Worm (Caenorhabditis elegans) whole organism, L4 larva: ENCODE data around the gene nlp-28.

Source experiments
- D1046.2 ChIP-seq: fragments of 200-800 bp; sonication (Bioruptor generic); IDR thresholded peaks from 2 replicates; pipeline ENCODE4 v1.3.6; 2022; ENCODE audit warnings: missing genetic modification characterization, missing compliant biosample characterization
- F10B5.3 ChIP-seq: sonication (generic microtip); optimal IDR thresholded peaks from 2 replicates; lab custom pipeline; 2016; ENCODE audit warnings: mild to moderate bottlenecking, missing genetic modification characterization, missing compliant biosample characterization
- F26F4.8 ChIP-seq: fragments of 200-800 bp; sonication (Bioruptor generic); conservative IDR thresholded peaks from 2 replicates; pipeline ENCODE4 v1.3.6; 2022; ENCODE audit warnings: missing genetic modification characterization, missing compliant biosample characterization
- F44E2.7 ChIP-seq: fragments of 200-800 bp; sonication (Bioruptor generic); IDR thresholded peaks from 2 replicates; pipeline ENCODE4 v2.1.2; 2022; ENCODE audit warnings: missing genetic modification characterization, missing compliant biosample characterization
- T20F7.1 ChIP-seq: fragments of 200-800 bp; sonication (Bioruptor generic); optimal IDR thresholded peaks from 2 replicates; lab custom pipeline; 2018; ENCODE audit warnings: mild to moderate bottlenecking, missing genetic modification characterization, missing compliant biosample characterization
- T26A8.4 ChIP-seq: fragments of 200-800 bp; sonication (Bioruptor generic); IDR thresholded peaks from 2 replicates; pipeline ENCODE4 v1.3.6; 2022; ENCODE audit warnings: missing genetic modification characterization, missing compliant biosample characterization
- aha-1 ChIP-seq: fragments of 150-350 bp; peaks from one replicate; lab custom pipeline; 2014; ENCODE audit warnings: missing biosample characterization, missing genetic modification characterization
- ceh-20 ChIP-seq: fragments of 200-800 bp; sonication (Bioruptor generic); IDR thresholded peaks from 2 replicates; pipeline ENCODE4 v1.3.6; 2022; ENCODE audit warnings: missing genetic modification reagents, missing genetic modification characterization, missing compliant biosample characterization
- ceh-32 ChIP-seq: sonication (generic microtip); optimal IDR thresholded peaks from 2 replicates; lab custom pipeline; 2016; ENCODE audit warnings: mild to moderate bottlenecking, missing genetic modification characterization, missing compliant biosample characterization; ENCODE audit not compliant: poor library complexity
- ceh-82 ChIP-seq: sonication (generic microtip); optimal IDR thresholded peaks from 2 replicates; lab custom pipeline; 2017; ENCODE audit warnings: missing biosample characterization, missing genetic modification characterization
- ces-1 ChIP-seq: fragments of 150-350 bp; sonication (generic microtip); optimal IDR thresholded peaks from 4 replicates; lab custom pipeline; 2014; ENCODE audit warnings: missing biosample characterization, missing genetic modification reagents, missing genetic modification characterization
- daf-16 ChIP-seq, 3 experiments: sonication (generic microtip); optimal IDR thresholded peaks; 2 replicates each; lab custom pipeline; 2016 to 2017; ENCODE audit warnings: missing genetic modification characterization in 3 of 3, missing genetic modification reagents in 3 of 3, mild to moderate bottlenecking in 2 of 3, missing compliant biosample characterization in 2 of 3, missing biosample characterization in 1 of 3, moderate library complexity in 1 of 3
- dmd-6 ChIP-seq: fragments of 200-800 bp; sonication (Bioruptor generic); IDR thresholded peaks from 2 replicates; pipeline ENCODE4 v1.3.6; 2022; ENCODE audit warnings: missing genetic modification reagents, missing genetic modification characterization, missing compliant biosample characterization
- dmd-8 ChIP-seq: fragments of 200-800 bp; sonication (Bioruptor generic); IDR thresholded peaks from 2 replicates; pipeline ENCODE4 v1.3.6; 2022; ENCODE audit warnings: missing genetic modification characterization, missing compliant biosample characterization
- dpl-1 ChIP-seq: fragments of 150-350 bp; optimal IDR thresholded peaks from 2 replicates; lab custom pipeline; 2014; ENCODE audit warnings: missing biosample characterization, missing genetic modification reagents, missing genetic modification characterization
- duxl-1 ChIP-seq: sonication (generic microtip); optimal IDR thresholded peaks from 2 replicates; lab custom pipeline; 2016; ENCODE audit warnings: mild to moderate bottlenecking, missing genetic modification characterization, moderate library complexity, missing compliant biosample characterization; ENCODE audit not compliant: poor library complexity
- egl-27 ChIP-seq: sonication (generic microtip); optimal IDR thresholded peaks from 3 replicates; lab custom pipeline; 2017; ENCODE audit warnings: missing biosample characterization, missing genetic modification reagents, missing genetic modification characterization
- fkh-10 ChIP-seq: fragments of 150-350 bp; optimal IDR thresholded peaks from 2 replicates; lab custom pipeline; 2014; ENCODE audit warnings: missing biosample characterization, missing genetic modification reagents, missing genetic modification characterization
- hif-1 ChIP-seq, 2 experiments: sonication (generic microtip); optimal IDR thresholded peaks; 2 replicates each; lab custom pipeline; 2016 to 2017; ENCODE audit warnings: missing compliant biosample characterization in 2 of 2, missing genetic modification characterization in 2 of 2, missing genetic modification reagents in 2 of 2, missing genotype in 2 of 2, mild to moderate bottlenecking in 1 of 2
- hlh-30 ChIP-seq: sonication (generic microtip); optimal IDR thresholded peaks from 2 replicates; lab custom pipeline; 2017; ENCODE audit warnings: antibody characterized with exemption, mild to moderate bottlenecking, missing genetic modification characterization, missing compliant biosample characterization; ENCODE audit not compliant: insufficient read depth
- jun-1 ChIP-seq: fragments of 150-350 bp; optimal IDR thresholded peaks from 2 replicates; lab custom pipeline; 2014; ENCODE audit warnings: missing biosample characterization, missing genetic modification reagents, missing genetic modification characterization
- lin-1 ChIP-seq: fragments of 200-800 bp; sonication (Bioruptor generic); IDR thresholded peaks from 2 replicates; pipeline ENCODE4 v1.3.6; 2022; ENCODE audit warnings: missing genetic modification reagents, missing genetic modification characterization, missing compliant biosample characterization
- lin-29 ChIP-seq: fragments of 200-800 bp; sonication (Bioruptor generic); IDR thresholded peaks from 2 replicates; pipeline ENCODE4 v1.3.6; 2022; ENCODE audit warnings: missing genetic modification reagents, missing genetic modification characterization, missing compliant biosample characterization
- lin-38 ChIP-seq: fragments of 200-800 bp; sonication (Bioruptor generic); IDR thresholded peaks from 2 replicates; pipeline ENCODE4 v1.3.6; 2022; ENCODE audit warnings: missing genetic modification reagents, missing genetic modification characterization, missing compliant biosample characterization
- lir-3 ChIP-seq: sonication (generic microtip); optimal IDR thresholded peaks from 2 replicates; lab custom pipeline; 2016; ENCODE audit warnings: mild to moderate bottlenecking, missing genetic modification characterization, missing compliant biosample characterization
- madf-5 ChIP-seq, 2 experiments: fragments of 200-800 bp; sonication (Bioruptor generic); IDR thresholded peaks; 2 replicates each; pipeline ENCODE4 v1.3.6; 2022; ENCODE audit warnings: missing compliant biosample characterization in 2 of 2, missing genetic modification characterization in 2 of 2
- madf-9 ChIP-seq: fragments of 200-800 bp; sonication (Bioruptor generic); conservative IDR thresholded peaks from 2 replicates; pipeline ENCODE4 v1.3.6; 2022; ENCODE audit warnings: missing genetic modification reagents, missing genetic modification characterization, missing compliant biosample characterization
- mdt-29 ChIP-seq: fragments of 200-800 bp; sonication (Bioruptor generic); IDR thresholded peaks from 2 replicates; pipeline ENCODE4 v1.3.6; 2022; ENCODE audit warnings: missing genetic modification reagents, missing genetic modification characterization, missing compliant biosample characterization
- mes-2 ChIP-seq: sonication (generic microtip); optimal IDR thresholded peaks from 2 replicates; lab custom pipeline; 2016; ENCODE audit warnings: missing genotype, mild to moderate bottlenecking, missing genetic modification characterization, missing compliant biosample characterization; ENCODE audit not compliant: poor library complexity, severe bottlenecking
- nhr-11 ChIP-seq: fragments of 150-350 bp; optimal IDR thresholded peaks from 2 replicates; lab custom pipeline; 2014; ENCODE audit warnings: missing biosample characterization, missing genetic modification characterization
- nhr-28 ChIP-seq: fragments of 150-350 bp; optimal IDR thresholded peaks from 2 replicates; lab custom pipeline; 2014; ENCODE audit warnings: missing biosample characterization, missing genetic modification characterization
- nhr-41 ChIP-seq: fragments of 200-800 bp; sonication (Bioruptor generic); IDR thresholded peaks from 2 replicates; pipeline ENCODE4 v1.3.6; 2022; ENCODE audit warnings: missing genetic modification reagents, missing genetic modification characterization, missing compliant biosample characterization
- nhr-42 ChIP-seq: fragments of 200-800 bp; sonication (Bioruptor generic); IDR thresholded peaks from 2 replicates; pipeline ENCODE4 v1.3.6; 2022; ENCODE audit warnings: missing genetic modification characterization, missing compliant biosample characterization
- nhr-6 ChIP-seq: fragments of 150-350 bp; optimal IDR thresholded peaks from 2 replicates; lab custom pipeline; 2014; ENCODE audit warnings: missing biosample characterization, missing genetic modification characterization
- nhr-76 ChIP-seq: fragments of 150-350 bp; optimal IDR thresholded peaks from 2 replicates; lab custom pipeline; 2014; ENCODE audit warnings: missing biosample characterization, missing genetic modification characterization
- nhr-77 ChIP-seq: fragments of 150-350 bp; optimal IDR thresholded peaks from 2 replicates; lab custom pipeline; 2014; ENCODE audit warnings: missing biosample characterization, missing genetic modification characterization
- php-3 ChIP-seq: fragments of 200-800 bp; sonication (Bioruptor generic); IDR thresholded peaks from 2 replicates; pipeline ENCODE4 v1.3.6; 2022; ENCODE audit warnings: missing genetic modification reagents, missing genetic modification characterization, missing compliant biosample characterization
- pqm-1 ChIP-seq: sonication (generic microtip); optimal IDR thresholded peaks from 2 replicates; lab custom pipeline; 2017; ENCODE audit warnings: missing biosample characterization, missing genetic modification characterization
- snpc-4 ChIP-seq: fragments of 150-350 bp; optimal IDR thresholded peaks from 2 replicates; lab custom pipeline; 2014; ENCODE audit warnings: missing biosample characterization, missing genetic modification characterization
- spr-1 ChIP-seq: sonication (generic microtip); optimal IDR thresholded peaks from 2 replicates; lab custom pipeline; 2016; ENCODE audit warnings: mild to moderate bottlenecking, missing genetic modification characterization, missing compliant biosample characterization
- tra-1 ChIP-seq: fragments of 200-800 bp; sonication (Bioruptor generic); IDR thresholded peaks from 2 replicates; pipeline ENCODE4 v1.3.6; 2022; ENCODE audit warnings: missing genetic modification reagents, missing genetic modification characterization, missing compliant biosample characterization
- unc-130 ChIP-seq: sonication (generic microtip); optimal IDR thresholded peaks from 2 replicates; lab custom pipeline; 2016; ENCODE audit warnings: missing genetic modification reagents, missing genetic modification characterization, missing compliant biosample characterization
- unc-39 ChIP-seq: sonication (generic microtip); optimal IDR thresholded peaks from 2 replicates; lab custom pipeline; 2017; ENCODE audit warnings: missing biosample characterization, missing genetic modification characterization
- zfp-3 ChIP-seq: fragments of 200-800 bp; sonication (Bioruptor generic); conservative IDR thresholded peaks from 2 replicates; pipeline ENCODE4 v1.3.6; 2022; ENCODE audit warnings: missing genetic modification reagents, missing genetic modification characterization, missing compliant biosample characterization
- zip-2 ChIP-seq: fragments of 150-350 bp; optimal IDR thresholded peaks from 2 replicates; lab custom pipeline; 2014; ENCODE audit warnings: missing biosample characterization, missing genetic modification characterization
- ztf-7 ChIP-seq: fragments of 150-350 bp; optimal IDR thresholded peaks from 2 replicates; lab custom pipeline; 2014; ENCODE audit warnings: missing biosample characterization, missing genetic modification characterization

Gene nlp-28

DNA sequence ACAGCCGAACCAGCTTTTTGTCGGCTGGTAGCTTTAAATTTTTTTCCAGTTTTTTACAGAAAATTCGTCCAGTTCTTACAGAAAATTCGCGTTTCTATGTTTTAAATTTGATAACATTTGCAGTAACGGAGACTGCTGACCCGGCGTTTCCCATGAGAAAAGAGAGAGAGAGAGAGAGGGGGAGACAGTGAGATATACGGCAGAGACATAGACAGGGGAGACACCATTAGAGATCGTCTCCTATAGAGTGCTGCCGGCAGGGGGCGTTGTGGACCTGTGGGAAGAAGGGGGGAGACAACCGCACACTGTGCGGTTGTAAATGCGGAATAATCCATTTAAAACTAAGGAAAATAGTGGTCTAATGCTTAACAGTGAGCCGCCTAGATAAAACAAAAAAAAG lies 41.9 kb downstream of the nlp-28 start:
- no peak for TF ChIP-seq T26A8.4 (GFP tag; lab: Robert Waterston, UW)
- TF ChIP-seq php-3 (GFP tag; lab: Robert Waterston, UW) = no peak
- peak; percentile 1 for TF ChIP-seq nhr-28
- peak; percentile 31 for TF ChIP-seq aha-1 (tag; lab: Kevin White, UChicago)
- no peak for TF ChIP-seq fkh-10 (GFP tag; lab: Kevin White, UChicago)
- no peak for TF ChIP-seq dpl-1 (GFP tag; lab: Kevin White, UChicago)
- peak; percentile 54 for TF ChIP-seq duxl-1
- no peak for TF ChIP-seq madf-5 (GFP tag; IDR thresholded peaks at IDR 0.05; lab: Robert Waterston, UW)
- peak; percentile 31 for TF ChIP-seq hlh-30 (tag; lab: Kevin White, UChicago)
- TF ChIP-seq mes-2 (tag; lab: Kevin White, UChicago) = peak; percentile 31
- TF ChIP-seq, all 104 proteins: peak for 5

DNA sequence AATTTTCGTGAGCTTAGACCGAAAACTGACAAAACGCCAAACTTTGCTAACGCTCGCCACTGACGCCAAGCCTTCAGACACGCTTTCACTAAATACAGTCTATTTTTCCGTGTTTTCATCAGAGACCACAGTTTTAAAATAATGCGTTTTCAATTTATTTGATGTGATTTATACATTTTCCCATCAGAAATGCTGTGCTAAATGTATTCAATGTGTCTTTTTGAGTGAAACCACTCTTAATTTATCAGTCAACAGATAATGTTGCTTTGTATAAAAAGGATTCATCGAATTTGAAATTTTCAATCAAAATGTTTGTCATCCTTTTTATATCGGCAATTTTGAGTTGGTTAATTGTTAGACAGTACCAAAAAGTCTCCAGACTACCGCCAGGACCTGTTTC lies 43.6 kb downstream of the nlp-28 start, which contains the start of gene cyp-35A4:
Gene cyp-35A4 (plus strand): TSS at position 301 of the 400 bp plus-strand sequence.
- TF ChIP-seq F44E2.7 (GFP tag; lab: Robert Waterston, UW) (no peak), ceh-82 (tag; lab: Kevin White, UChicago) (no peak), dmd-8 (no peak), aha-1 (tag; lab: Kevin White, UChicago) (no peak), mes-2 (tag; lab: Kevin White, UChicago) (no peak), jun-1 (tag; lab: Kevin White, UChicago) (no peak), dpl-1 (GFP tag; lab: Kevin White, UChicago) (no peak), lin-38 (GFP tag; lab: Robert Waterston, UW) (no peak), ztf-7 (tag; lab: Kevin White, UChicago) (no peak), nhr-77 (tag; lab: Kevin White, UChicago) (no peak), nhr-41 (GFP tag; lab: Robert Waterston, UW) (no peak), snpc-4 (tag; lab: Kevin White, UChicago) (no peak), T26A8.4 (GFP tag; lab: Robert Waterston, UW) (no peak), spr-1 (tag; lab: Kevin White, UChicago) (no peak), T20F7.1 (GFP tag; lab: Kevin White, UChicago) (no peak), zfp-3 (no peak)
- TF ChIP-seq, all 104 proteins: peak for 0

DNA sequence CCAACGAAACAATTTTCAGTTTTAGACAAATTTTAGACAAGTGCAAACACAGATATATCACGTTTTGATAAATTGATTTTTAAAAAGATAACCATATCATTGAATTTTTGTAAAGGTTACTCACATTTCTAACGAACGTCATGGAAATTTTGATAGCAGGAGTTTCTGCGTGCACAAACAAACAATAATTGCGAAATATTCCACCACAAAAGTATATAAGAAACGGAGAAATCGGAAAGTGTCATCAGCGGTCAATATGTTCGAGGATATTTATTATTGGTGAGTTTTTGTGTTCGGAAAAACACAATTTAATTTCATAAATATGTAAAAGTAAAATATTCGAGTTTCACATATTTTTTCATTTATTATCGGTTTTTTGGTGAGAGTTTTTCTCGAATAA lies 46.6 kb downstream of the nlp-28 start, which contains the start of gene C49G7.7:
Gene C49G7.7 (plus strand): TSS at position 174 of the 400 bp plus-strand sequence.
- TF ChIP-seq tra-1 (GFP tag; lab: Robert Waterston, UW) = no peak
- TF ChIP-seq pqm-1 (tag; lab: Kevin White, UChicago) = peak; percentile 29
- no peak for TF ChIP-seq unc-130
- TF ChIP-seq dmd-6 = no peak
- peak; percentile 58 for TF ChIP-seq zip-2 (tag; lab: Kevin White, UChicago)
- TF ChIP-seq nhr-6 (tag; lab: Kevin White, UChicago) = no peak
- TF ChIP-seq lin-29 = no peak
- TF ChIP-seq ces-1 = no peak
- no peak for TF ChIP-seq nhr-11 (tag; lab: Kevin White, UChicago)
- TF ChIP-seq aha-1 (tag; lab: Kevin White, UChicago) = peak; percentile 32
- no peak for TF ChIP-seq daf-16 (GFP tag; optimal IDR thresholded peaks at IDR 0.05; lab: Kevin White, UChicago)
- TF ChIP-seq daf-16 (tag; optimal IDR thresholded peaks at IDR 0.05; lab: Kevin White, UChicago) = peak; percentile 27
- no peak for TF ChIP-seq mdt-29 (GFP tag; lab: Robert Waterston, UW)
- no peak for TF ChIP-seq duxl-1
- no peak for TF ChIP-seq jun-1 (tag; lab: Kevin White, UChicago)
- TF ChIP-seq nhr-76 (tag; lab: Kevin White, UChicago) = no peak
- TF ChIP-seq unc-39 (tag; lab: Kevin White, UChicago) = no peak

DNA sequence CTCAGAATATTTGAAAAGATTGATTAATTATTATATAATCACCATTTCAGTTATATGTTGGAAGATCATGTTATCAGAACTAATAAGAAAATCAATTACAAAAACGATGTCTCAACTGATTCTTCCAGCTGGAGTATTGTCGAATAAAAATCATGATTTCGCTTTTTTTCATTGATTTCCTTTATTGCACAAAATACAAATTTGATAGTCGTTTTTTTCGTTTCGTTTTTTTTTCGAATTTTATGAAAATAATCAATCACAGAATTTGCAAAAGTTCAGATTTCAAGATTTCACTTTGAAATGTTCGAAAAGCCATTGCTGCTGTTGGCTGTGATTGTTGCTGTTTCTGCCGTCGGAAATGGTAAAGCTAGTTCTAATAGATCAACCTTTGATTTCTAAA lies 48.1 kb downstream of the nlp-28 start, which contains the start of gene C49G7.13:
Gene C49G7.13 (plus strand): TSS at position 301 of the 400 bp plus-strand sequence.
- no peak for TF ChIP-seq lin-1
- TF ChIP-seq F10B5.3 = no peak
- TF ChIP-seq fkh-10 (GFP tag; lab: Kevin White, UChicago) = no peak
- no peak for TF ChIP-seq ceh-20 (GFP tag; lab: Robert Waterston, UW)
- TF ChIP-seq spr-1 (tag; lab: Kevin White, UChicago) = no peak
- no peak for TF ChIP-seq egl-27 (tag; lab: Kevin White, UChicago)
- TF ChIP-seq D1046.2 = no peak
- TF ChIP-seq nhr-42 = no peak
- TF ChIP-seq lir-3 = no peak
- TF ChIP-seq madf-9 (GFP tag; lab: Robert Waterston, UW) = no peak
- TF ChIP-seq hif-1 (tag; optimal IDR thresholded peaks at IDR 0.05; lab: Kevin White, UChicago) = no peak
- no peak for TF ChIP-seq dmd-6
- no peak for TF ChIP-seq hlh-30 (tag; lab: Kevin White, UChicago)
- no peak for TF ChIP-seq ceh-32
- TF ChIP-seq F26F4.8 (GFP tag; lab: Robert Waterston, UW) = no peak
